Worm (Caenorhabditis elegans): ENCODE results near the gene F53H1.4.

- no peak for TF ChIP-seq nhr-232 (tag; optimal IDR thresholded peaks at IDR 0.05)
- TF ChIP-seq ttx-3 (tag; optimal IDR thresholded peaks at IDR 0.05), result no peak
- no peak for TF ChIP-seq nfya-1 (tag; optimal IDR thresholded peaks at IDR 0.05)
- no peak for TF ChIP-seq dmd-4 (tag; optimal IDR thresholded peaks at IDR 0.05; ENCODE audit: borderline replicate concordance)
- TF ChIP-seq tbx-2 (tag; optimal IDR thresholded peaks at IDR 0.05), result no peak
- TF ChIP-seq fkh-6 (tag; optimal IDR thresholded peaks at IDR 0.05), result no peak
- TF ChIP-seq K02D7.2 (tag; optimal IDR thresholded peaks at IDR 0.05), result no peak
- no peak for TF ChIP-seq tbx-7 (tag; optimal IDR thresholded peaks at IDR 0.05)
These were observed 67.7 kb downstream of the F53H1.4 start for ce11 chrIV:1377699-1378098.

Data from whole organism, late embryonic.